Worm (Caenorhabditis elegans) whole organism, mixed stage, embryonic: ENCODE measurements around the gene F13A7.7.
A peak's percentile ranks its signal among the peaks of the same experiment; 100 is the strongest.

ENCODE experiments used
- M03D4.4 ChIP-seq: sonication (generic microtip); optimal IDR thresholded peaks from 2 replicates; lab custom pipeline; 2017; ENCODE audit warnings: mild to moderate bottlenecking, missing genetic modification characterization, missing compliant biosample characterization
- bed-3 ChIP-seq: fragments of 200-800 bp; sonication (Bioruptor generic); optimal IDR thresholded peaks from 3 replicates; lab custom pipeline; 2018; ENCODE audit warnings: mild to moderate bottlenecking, missing genetic modification characterization, moderate library complexity, missing compliant biosample characterization
- blmp-1 ChIP-seq: fragments of 150-350 bp; optimal IDR thresholded peaks from 2 replicates; lab custom pipeline; 2014; ENCODE audit warnings: missing biosample characterization, missing genetic modification characterization
- ceh-39 ChIP-seq: fragments of 150-350 bp; optimal IDR thresholded peaks from 2 replicates; lab custom pipeline; 2014; ENCODE audit warnings: missing biosample characterization, missing genetic modification characterization
- ceh-43 ChIP-seq: fragments of 200-800 bp; sonication (Bioruptor generic); optimal IDR thresholded peaks from 2 replicates; lab custom pipeline; 2018; ENCODE audit warnings: mild to moderate bottlenecking, missing genetic modification characterization, moderate library complexity, missing compliant biosample characterization
- ceh-83 ChIP-seq: fragments of 200-800 bp; sonication (Bioruptor generic); optimal IDR thresholded peaks from 2 replicates; lab custom pipeline; 2018; ENCODE audit warnings: mild to moderate bottlenecking, missing genetic modification characterization, missing compliant biosample characterization
- ces-1 ChIP-seq: fragments of 150-350 bp; optimal IDR thresholded peaks from 2 replicates; lab custom pipeline; 2014; ENCODE audit warnings: missing biosample characterization, missing genetic modification reagents, missing genetic modification characterization
- cnd-1 ChIP-seq: fragments of 200-800 bp; sonication (Bioruptor generic); optimal IDR thresholded peaks from 2 replicates; lab custom pipeline; 2018; ENCODE audit warnings: mild to moderate bottlenecking, missing genetic modification characterization, missing compliant biosample characterization
- drap-1 ChIP-seq: fragments of 200-800 bp; sonication (Bioruptor generic); optimal IDR thresholded peaks from 3 replicates; lab custom pipeline; 2018; ENCODE audit warnings: mild to moderate bottlenecking, missing genetic modification characterization, missing compliant biosample characterization
- elt-1 ChIP-seq: sonication (generic microtip); optimal IDR thresholded peaks from 2 replicates; lab custom pipeline; 2017; ENCODE audit warnings: missing genetic modification characterization, mild to moderate bottlenecking, missing compliant biosample characterization, antibody characterized with exemption, moderate library complexity, borderline replicate concordance; ENCODE audit not compliant: insufficient read depth
- elt-3 ChIP-seq: fragments of 150-350 bp; optimal IDR thresholded peaks from 2 replicates; lab custom pipeline; 2014; ENCODE audit warnings: missing biosample characterization, missing genetic modification characterization
- flh-1 ChIP-seq: fragments of 200-800 bp; sonication (Bioruptor generic); optimal IDR thresholded peaks from 2 replicates; lab custom pipeline; 2018; ENCODE audit warnings: mild to moderate bottlenecking, missing genetic modification characterization, moderate library complexity, missing compliant biosample characterization
- ham-2 ChIP-seq: fragments of 200-800 bp; sonication (Bioruptor generic); optimal IDR thresholded peaks from 2 replicates; lab custom pipeline; 2018; ENCODE audit warnings: mild to moderate bottlenecking, missing genetic modification characterization, missing compliant biosample characterization
- hlh-1 ChIP-seq: fragments of 150-350 bp; optimal IDR thresholded peaks from 2 replicates; lab custom pipeline; 2014; ENCODE audit warnings: missing biosample characterization, missing genetic modification reagents, missing genetic modification characterization
- lin-32 ChIP-seq: fragments of 200-800 bp; sonication (Bioruptor generic); optimal IDR thresholded peaks from 2 replicates; lab custom pipeline; 2018; ENCODE audit warnings: mild to moderate bottlenecking, missing genetic modification characterization, missing compliant biosample characterization
- mab-5 ChIP-seq: fragments of 150-350 bp; optimal IDR thresholded peaks from 2 replicates; lab custom pipeline; 2014; ENCODE audit warnings: missing biosample characterization, missing genetic modification characterization
- mep-1 ChIP-seq: fragments of 150-350 bp; optimal IDR thresholded peaks from 2 replicates; lab custom pipeline; 2017; ENCODE audit warnings: missing biosample characterization, missing genetic modification reagents, missing genetic modification characterization, inconsistent platforms
- nhr-12 ChIP-seq: fragments of 150-350 bp; optimal IDR thresholded peaks from 2 replicates; lab custom pipeline; 2014; ENCODE audit warnings: missing biosample characterization, missing genetic modification characterization
- nhr-2 ChIP-seq: fragments of 150-350 bp; optimal IDR thresholded peaks from 2 replicates; lab custom pipeline; 2014; ENCODE audit warnings: missing biosample characterization, missing genetic modification characterization
- nhr-28 ChIP-seq: fragments of 150-350 bp; optimal IDR thresholded peaks from 2 replicates; lab custom pipeline; 2014; ENCODE audit warnings: missing biosample characterization, missing genetic modification characterization
- nhr-76 ChIP-seq: sonication (generic microtip); optimal IDR thresholded peaks from 2 replicates; lab custom pipeline; 2017; ENCODE audit warnings: missing biosample characterization, missing genetic modification characterization
- pha-4 ChIP-seq: fragments of 150-350 bp; optimal IDR thresholded peaks from 2 replicates; lab custom pipeline; 2018; ENCODE audit warnings: missing biosample characterization, missing genetic modification reagents, missing genetic modification characterization
- snpc-4 ChIP-seq: fragments of 150-350 bp; optimal IDR thresholded peaks from 2 replicates; lab custom pipeline; 2014; ENCODE audit warnings: missing biosample characterization, missing genetic modification characterization
- sptf-1 ChIP-seq: sonication (generic microtip); optimal IDR thresholded peaks from 2 replicates; lab custom pipeline; 2017; ENCODE audit warnings: mild to moderate bottlenecking, missing genetic modification characterization, moderate library complexity, missing compliant biosample characterization
- unc-120 ChIP-seq: sonication (generic microtip); optimal IDR thresholded peaks from 2 replicates; lab custom pipeline; 2017; ENCODE audit warnings: missing genetic modification characterization, missing compliant biosample characterization; ENCODE audit not compliant: poor library complexity, severe bottlenecking
- unc-39 ChIP-seq: fragments of 150-350 bp; optimal IDR thresholded peaks from 2 replicates; lab custom pipeline; 2014; ENCODE audit warnings: missing biosample characterization, missing genetic modification characterization
- unc-62 ChIP-seq: fragments of 150-350 bp; optimal IDR thresholded peaks from 2 replicates; lab custom pipeline; 2014; ENCODE audit warnings: missing biosample characterization, missing genetic modification reagents, missing genetic modification characterization
- ztf-11 ChIP-seq: fragments of 150-350 bp; optimal IDR thresholded peaks from 2 replicates; lab custom pipeline; 2014; ENCODE audit warnings: missing biosample characterization, missing genetic modification characterization

F13A7.7 gene

ce11 chrV:16354675-16355074 is 29.0 kb downstream of the F13A7.7 start:
- no peak for TF ChIP-seq unc-39 (tag; lab: Kevin White, UChicago)
- TF ChIP-seq mab-5 (tag; lab: Kevin White, UChicago) = no peak
- TF ChIP-seq ztf-11 (tag; lab: Kevin White, UChicago) = no peak
- no peak for TF ChIP-seq ces-1
- no peak for TF ChIP-seq elt-1 (tag; lab: Kevin White, UChicago)
- no peak for TF ChIP-seq nhr-76 (tag; lab: Kevin White, UChicago)

- peak; percentile 12 for TF ChIP-seq unc-62
- no peak for TF ChIP-seq cnd-1
- peak; percentile 67 for TF ChIP-seq unc-120 (tag; lab: Kevin White, UChicago)
- peak; percentile 39 for TF ChIP-seq hlh-1 (tag; lab: Kevin White, UChicago)
- TF ChIP-seq flh-1 (GFP tag; lab: Kevin White, UChicago) = no peak
- TF ChIP-seq, all 35 proteins: peak for 3
These were observed 31.3 kb downstream of the F13A7.7 start for ce11 chrV:16352282-16352681.

- TF ChIP-seq mab-5 (tag; lab: Kevin White, UChicago) (no peak), ceh-39 (tag; lab: Kevin White, UChicago) (no peak), nhr-12 (no peak), bed-3 (GFP tag; lab: Kevin White, UChicago) (no peak), nhr-28 (tag; lab: Kevin White, UChicago) (no peak), unc-62 (no peak)
These were observed 31.9 kb downstream of the F13A7.7 start for ce11 chrV:16351757-16352156.

ce11 chrV:16350775-16351378 is 32.8 kb downstream of the F13A7.7 start:
- no peak for TF ChIP-seq blmp-1 (tag; lab: Kevin White, UChicago)
- peak; percentile 77 for TF ChIP-seq unc-120 (tag; lab: Kevin White, UChicago)
- TF ChIP-seq drap-1 = peak; percentile 33
- TF ChIP-seq mep-1 (tag; lab: Kevin White, UChicago) = peak; percentile 0

- no peak for TF ChIP-seq ceh-83
- TF ChIP-seq sptf-1 = no peak
- no peak for TF ChIP-seq unc-62
- TF ChIP-seq nhr-12 = no peak
- no peak for TF ChIP-seq M03D4.4 (tag; lab: Kevin White, UChicago)
- no peak for TF ChIP-seq bed-3 (GFP tag; lab: Kevin White, UChicago)
- TF ChIP-seq elt-3 = no peak
- TF ChIP-seq unc-120 (tag; lab: Kevin White, UChicago) = no peak
- TF ChIP-seq pha-4 (tag; lab: Kevin White, UChicago) = no peak
These were observed 33.6 kb downstream of the F13A7.7 start for ce11 chrV:16350061-16350460.

ce11 chrV:16346406-16347108 is 37.1 kb downstream of the F13A7.7 start, which contains the start of the genes W08G11.5 and W08G11.1:
TSS of gene W08G11.5 (minus strand) at chrV:16346506.
TSS of gene W08G11.1 (plus strand) at chrV:16347058.
- TF ChIP-seq lin-32 (GFP tag; lab: Kevin White, UChicago) (no peak), snpc-4 (no peak), nhr-76 (tag; lab: Kevin White, UChicago) (no peak), ces-1 (no peak), unc-120 (tag; lab: Kevin White, UChicago) (no peak), ham-2 (no peak), elt-1 (tag; lab: Kevin White, UChicago) (no peak), drap-1 (no peak)

- TF ChIP-seq M03D4.4 (tag; lab: Kevin White, UChicago) = no peak
- TF ChIP-seq hlh-1 (tag; lab: Kevin White, UChicago) = no peak
- no peak for TF ChIP-seq lin-32 (GFP tag; lab: Kevin White, UChicago)
- TF ChIP-seq cnd-1 = no peak
- no peak for TF ChIP-seq ceh-43 (GFP tag; lab: Kevin White, UChicago)
- no peak for TF ChIP-seq ztf-11 (tag; lab: Kevin White, UChicago)
- TF ChIP-seq bed-3 (GFP tag; lab: Kevin White, UChicago) = no peak
- no peak for TF ChIP-seq ces-1
- no peak for TF ChIP-seq nhr-28 (tag; lab: Kevin White, UChicago)
- no peak for TF ChIP-seq nhr-2 (tag; lab: Kevin White, UChicago)
- TF ChIP-seq, all 35 proteins: peak for 0
These were observed 41.4 kb downstream of the F13A7.7 start, which contains the start of gene nhr-193 for ce11 chrV:16342258-16342618. TSS of gene nhr-193 (plus strand) at chrV:16342308.
